Worm (Caenorhabditis elegans) whole organism, L3 larva: ENCODE results near the gene clec-203.

Source experiments
- fos-1 ChIP-seq: fragments of 150-350 bp; optimal IDR thresholded peaks from 2 replicates; lab custom pipeline; 2014; ENCODE audit warnings: missing biosample characterization, missing genetic modification characterization
- hmg-11 ChIP-seq: sonication (generic microtip); optimal IDR thresholded peaks from 2 replicates; lab custom pipeline; 2016; ENCODE audit warnings: missing genetic modification characterization, missing compliant biosample characterization
- nhr-11 ChIP-seq: fragments of 150-350 bp; optimal IDR thresholded peaks from 2 replicates; lab custom pipeline; 2014; ENCODE audit warnings: missing biosample characterization, missing genetic modification characterization
- nhr-237 ChIP-seq: fragments of 150-350 bp; optimal IDR thresholded peaks from 2 replicates; lab custom pipeline; 2014; ENCODE audit warnings: missing biosample characterization, missing genetic modification characterization
- tbx-2 ChIP-seq: sonication (generic microtip); optimal IDR thresholded peaks from 2 replicates; lab custom pipeline; 2016; ENCODE audit warnings: mild to moderate bottlenecking, missing genetic modification characterization, missing compliant biosample characterization
- unc-62 ChIP-seq: fragments of 150-350 bp; sonication (generic microtip); optimal IDR thresholded peaks from 4 replicates; lab custom pipeline; 2014; ENCODE audit warnings: missing biosample characterization, missing genetic modification reagents, missing genetic modification characterization

DNA sequence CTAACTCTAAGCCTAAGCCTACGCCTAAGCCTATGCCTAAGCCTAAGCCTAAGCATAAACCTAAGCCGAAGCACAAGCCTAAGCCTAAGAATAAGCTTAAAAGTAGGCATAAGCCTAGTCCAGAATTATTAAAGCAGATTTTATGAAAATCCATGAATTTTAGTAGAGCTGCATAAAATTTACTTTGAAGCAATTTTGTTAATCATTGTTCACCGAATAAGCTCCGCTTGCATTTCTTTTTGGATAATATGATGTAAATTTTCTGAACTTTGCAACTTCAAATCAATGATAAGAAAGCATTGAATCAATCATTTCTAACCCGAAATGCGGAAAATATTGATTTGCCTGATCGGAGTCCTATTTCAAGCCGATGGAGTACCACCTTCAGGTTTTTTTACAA, 46.2 kb downstream of the clec-203 start, which contains the start of gene cpr-8:
- TF ChIP-seq nhr-11 (tag; lab: Kevin White, UChicago) = no peak
- no peak for TF ChIP-seq nhr-237 (tag; lab: Kevin White, UChicago)
- no peak for TF ChIP-seq unc-62
- TF ChIP-seq hmg-11 (tag; lab: Kevin White, UChicago) = no peak
- TF ChIP-seq tbx-2 (tag; lab: Kevin White, UChicago) = no peak
- TF ChIP-seq fos-1 (tag; lab: Kevin White, UChicago) = no peak
